Worm (Caenorhabditis elegans): ENCODE measurements around the gene C45G9.6.

The C45G9.6 gene

DNA sequence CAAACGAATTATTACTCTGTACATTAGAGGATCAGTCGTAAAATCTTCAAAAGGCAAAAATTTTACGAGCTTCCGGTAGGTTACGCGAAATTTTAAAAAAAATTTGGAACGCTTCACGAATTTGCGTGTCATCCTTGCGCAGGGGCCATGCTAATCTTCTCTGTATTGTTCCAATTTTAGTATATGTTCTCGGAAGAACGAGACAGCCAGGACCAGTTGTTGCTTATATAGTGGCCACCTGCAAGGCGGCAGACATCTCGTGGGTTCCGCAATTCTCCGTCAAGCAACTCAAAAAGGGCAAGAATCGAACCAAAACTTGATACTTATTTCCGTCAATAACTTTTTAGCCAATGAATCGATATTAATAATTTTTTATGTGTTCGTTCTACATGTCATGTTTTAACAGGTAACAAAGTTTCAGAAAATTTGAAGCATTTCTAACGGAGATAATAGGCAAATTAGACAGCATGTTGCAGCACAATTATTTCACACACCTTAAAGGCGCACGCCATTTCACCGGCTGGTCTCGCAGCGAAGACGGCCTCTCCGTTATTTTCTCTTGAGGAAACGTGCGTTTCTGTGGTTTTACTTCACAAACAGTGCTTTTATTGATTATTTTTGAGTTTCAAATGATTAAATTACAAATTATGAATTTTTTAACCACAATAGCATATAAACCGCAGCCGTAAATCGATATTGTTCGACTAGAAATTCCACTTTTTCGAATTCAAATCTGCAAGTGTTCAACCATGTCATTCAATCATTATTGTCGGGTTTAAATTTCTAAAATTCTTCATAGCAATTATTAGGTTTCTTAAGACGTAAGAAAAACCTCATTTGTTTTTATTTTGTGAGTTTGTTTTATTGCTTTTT lies 44.7 kb downstream of the C45G9.6 start (continued):
- TF ChIP-seq ceh-16 (tag; optimal IDR thresholded peaks at IDR 0.05) = no peak

DNA sequence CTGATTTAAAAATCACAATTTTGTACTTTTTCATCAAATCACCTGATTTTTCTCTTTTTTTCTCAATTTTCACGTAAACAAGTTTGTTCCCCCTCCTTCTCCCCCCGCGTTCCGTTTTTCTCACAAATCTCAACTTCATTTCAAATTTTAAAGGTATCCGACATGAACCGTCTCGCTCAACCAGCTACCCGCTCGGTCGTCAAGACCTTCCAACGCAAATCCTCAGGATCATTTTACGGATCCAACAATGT lies 45.2 kb downstream of the C45G9.6 start, which contains the start of gene cox-6A:
TSS of gene cox-6A (plus strand) at position 152 of the 251 bp plus-strand sequence.
- TF ChIP-seq unc-62 (GFP tag; optimal IDR thresholded peaks at IDR 0.05) (no peak), eor-1 (tag; optimal IDR thresholded peaks at IDR 0.05) (no peak), sea-2 (GFP tag; optimal IDR thresholded peaks at IDR 0.05) (no peak), ceh-16 (tag; optimal IDR thresholded peaks at IDR 0.05) (no peak), lin-15B (tag; optimal IDR thresholded peaks at IDR 0.05) (no peak), ztf-11 (tag; optimal IDR thresholded peaks at IDR 0.05) (no peak)

DNA sequence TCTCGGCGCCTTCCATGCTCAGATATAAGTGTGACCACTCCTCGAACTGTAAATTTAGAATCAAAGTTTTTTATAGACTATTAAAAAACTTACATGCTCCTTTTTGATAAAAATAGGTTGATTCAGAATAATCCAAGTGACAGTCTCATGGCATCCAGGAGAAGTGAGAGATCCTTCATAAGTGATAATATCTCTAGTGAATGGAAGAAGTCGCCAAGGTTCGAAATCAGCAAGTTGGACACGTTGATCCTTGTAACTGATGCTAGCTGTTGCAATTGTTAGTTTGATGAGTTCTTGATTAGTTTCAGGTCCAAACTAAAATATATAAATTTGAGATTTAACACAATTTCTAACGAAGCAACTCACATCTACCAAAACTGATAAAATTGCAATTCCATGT lies 47.0 kb downstream of the C45G9.6 start:
- TF ChIP-seq lin-39 (tag; optimal IDR thresholded peaks at IDR 0.05) (no peak), elt-2 (tag; optimal IDR thresholded peaks at IDR 0.05) (peak; percentile 3), ceh-16 (tag; optimal IDR thresholded peaks at IDR 0.05) (no peak), ceh-28 (tag; optimal IDR thresholded peaks at IDR 0.05) (no peak), fkh-2 (tag; optimal IDR thresholded peaks at IDR 0.05) (no peak), nhr-43 (tag; optimal IDR thresholded peaks at IDR 0.05; ENCODE audit: poor library complexity, severe bottlenecking) (peak; percentile 34), ama-1 (optimal IDR thresholded peaks at IDR 0.05) (peak; percentile 41), tbx-2 (tag; optimal IDR thresholded peaks at IDR 0.05) (no peak)

DNA sequence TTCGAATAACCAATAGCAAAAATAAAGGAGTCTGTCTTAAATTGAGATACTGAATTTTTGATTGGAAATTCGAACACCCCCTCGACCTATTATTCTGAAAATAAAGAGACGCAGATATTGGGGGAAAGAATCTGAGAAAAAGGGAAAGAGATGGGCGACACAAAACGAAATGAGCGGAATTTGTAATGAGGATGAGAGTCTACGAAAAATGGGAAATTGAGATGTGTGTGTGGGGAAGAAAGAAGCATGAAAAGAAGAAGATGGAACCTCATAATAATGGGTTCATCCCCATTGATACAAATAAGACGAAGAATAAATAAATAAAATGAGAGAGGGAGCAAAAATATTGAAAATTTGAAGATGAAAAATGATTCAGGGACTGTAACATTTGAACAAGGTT lies 49.3 kb downstream of the C45G9.6 start, which contains the start of gene cah-1:
TSS of gene cah-1 (minus strand) at position 101 of the 400 bp plus-strand sequence.
- TF ChIP-seq lin-15B (tag; optimal IDR thresholded peaks at IDR 0.05) = peak; percentile 68
- TF ChIP-seq nhr-67 (tag; optimal IDR thresholded peaks at IDR 0.05) = no peak

DNA sequence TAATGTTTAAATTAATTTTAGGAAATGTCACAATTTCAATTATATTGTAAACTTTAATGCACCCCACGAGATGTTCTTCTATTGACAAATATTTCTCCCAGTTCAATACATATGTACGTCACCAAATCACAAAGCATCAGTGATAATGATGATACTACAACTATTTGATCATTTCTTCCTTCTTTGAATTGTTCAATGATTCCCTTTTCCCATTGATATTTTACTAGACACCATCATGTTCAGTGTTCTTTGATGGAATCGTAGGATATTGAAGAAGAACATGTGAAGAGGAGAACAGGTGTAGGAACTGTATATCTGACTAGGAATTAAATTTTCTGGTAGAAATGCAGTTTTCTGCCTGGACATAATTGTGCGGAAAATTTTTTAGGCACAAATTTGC lies 53.2 kb downstream of the C45G9.6 start:
- TF ChIP-seq tbx-2 (tag; optimal IDR thresholded peaks at IDR 0.05) (no peak), nhr-43 (tag; optimal IDR thresholded peaks at IDR 0.05; ENCODE audit: poor library complexity, severe bottlenecking) (peak; percentile 67), pha-4 (tag; optimal IDR thresholded peaks at IDR 0.05) (no peak), nhr-23 (tag; optimal IDR thresholded peaks at IDR 0.05) (peak; percentile 27), hmg-11 (tag; optimal IDR thresholded peaks at IDR 0.05) (no peak), nhr-25 (tag; optimal IDR thresholded peaks at IDR 0.05) (peak; percentile 6), elt-3 (tag; optimal IDR thresholded peaks at IDR 0.05) (no peak), egl-27 (tag; optimal IDR thresholded peaks at IDR 0.05) (no peak)
